Worm (Caenorhabditis elegans) whole organism, young adult: ENCODE results near the gene che-7.

Source experiments
- Y95B8A.8 ChIP-seq: fragments of 200-800 bp; sonication (Bioruptor generic); IDR thresholded peaks from 2 replicates; pipeline ENCODE4 v1.3.6; 2022; ENCODE audit warnings: missing genetic modification reagents, missing genetic modification characterization, missing compliant biosample characterization
- ama-1 ChIP-seq, 3 experiments: fragments of 150-350 bp in 1 of 3; sonication (generic microtip) in 2 of 3; optimal IDR thresholded peaks; 2 replicates each; lab custom pipeline; 2014 to 2018; ENCODE audit warnings: missing biosample characterization in 2 of 3, missing genetic modification characterization in 2 of 3, missing genetic modification reagents in 2 of 3
- cebp-2 ChIP-seq: fragments of 200-800 bp; sonication (Bioruptor generic); IDR thresholded peaks from 2 replicates; pipeline ENCODE4 v1.3.6; 2022; ENCODE audit warnings: missing genetic modification characterization, missing compliant biosample characterization
- ceh-27 ChIP-seq: fragments of 200-800 bp; sonication (Bioruptor generic); optimal IDR thresholded peaks from 2 replicates; lab custom pipeline; 2018; ENCODE audit warnings: mild to moderate bottlenecking, missing genetic modification characterization, moderate library complexity, missing compliant biosample characterization
- die-1 ChIP-seq: sonication (generic microtip); optimal IDR thresholded peaks from 2 replicates; lab custom pipeline; 2016; ENCODE audit warnings: missing genotype, mild to moderate bottlenecking, missing genetic modification characterization, missing compliant biosample characterization
- hlh-12 ChIP-seq: sonication (generic microtip); optimal IDR thresholded peaks from 2 replicates; lab custom pipeline; 2016; ENCODE audit warnings: missing genetic modification characterization, missing compliant biosample characterization
- hmg-1.2 ChIP-seq: fragments of 200-800 bp; sonication (Bioruptor generic); IDR thresholded peaks from 2 replicates; pipeline ENCODE4 v1.3.6; 2022; ENCODE audit warnings: missing genetic modification reagents, missing genetic modification characterization, missing compliant biosample characterization
- mel-28 ChIP-seq: sonication (generic microtip); optimal IDR thresholded peaks from 2 replicates; lab custom pipeline; 2016; ENCODE audit warnings: borderline replicate concordance, mild to moderate bottlenecking, missing genetic modification characterization, missing compliant biosample characterization
- somi-1 ChIP-seq: fragments of 200-800 bp; sonication (Bioruptor generic); optimal IDR thresholded peaks from 2 replicates; lab custom pipeline; 2018; ENCODE audit warnings: mild to moderate bottlenecking, missing genetic modification characterization, missing compliant biosample characterization
- zfh-2 ChIP-seq: fragments of 200-800 bp; sonication (Bioruptor generic); conservative IDR thresholded peaks from 2 replicates; pipeline ENCODE4 v1.3.6; 2022; ENCODE audit warnings: missing genetic modification reagents, missing genetic modification characterization, missing compliant biosample characterization
- ztf-28 ChIP-seq: fragments of 200-800 bp; sonication (Bioruptor generic); IDR thresholded peaks from 2 replicates; pipeline ENCODE4 v1.3.6; 2022; ENCODE audit warnings: missing genetic modification reagents, missing genetic modification characterization, missing compliant biosample characterization

DNA sequence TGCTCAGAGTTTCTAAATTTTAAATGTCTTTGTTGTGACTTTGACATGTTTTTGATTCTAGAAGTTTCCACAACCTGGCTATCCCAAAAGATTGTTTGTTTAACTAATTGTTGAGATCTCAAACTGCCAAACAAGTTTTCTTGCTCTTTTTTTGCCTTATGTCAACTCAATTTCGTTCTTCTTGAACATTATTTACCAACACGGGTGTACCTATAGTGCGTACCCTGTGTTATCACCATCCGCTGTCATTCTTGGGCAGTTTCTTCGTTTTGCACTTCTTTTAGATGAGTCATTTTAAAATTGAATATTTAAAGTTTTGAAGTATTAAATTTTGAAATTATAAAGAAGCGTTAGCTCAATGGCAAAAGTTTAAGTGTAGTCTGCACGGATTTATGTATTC lies 47.9 kb upstream of the che-7 start, which contains the start of gene sptl-2:
- TF ChIP-seq zfh-2 (no peak), hlh-12 (tag; lab: Kevin White, UChicago) (no peak), hmg-1.2 (no peak), somi-1 (GFP tag; lab: Kevin White, UChicago) (no peak), ztf-28 (no peak), cebp-2 (no peak), ama-1 (optimal IDR thresholded peaks at IDR 0.05; lab: Kevin White, UChicago) (no peak), ama-1 (GFP tag; optimal IDR thresholded peaks at IDR 0.05; lab: Kevin White, UChicago) (no peak), Y95B8A.8 (GFP tag; lab: Robert Waterston, UW) (no peak), die-1 (tag; lab: Kevin White, UChicago) (no peak), mel-28 (no peak), ceh-27 (GFP tag; lab: Kevin White, UChicago) (no peak)
